Fruit fly (Drosophila melanogaster) whole organism, adult: Measurements from ENCODE around the gene CG31189.

ENCODE experiments used
- CG12768 ChIP-seq: fragments of 200-800 bp; sonication (Bioruptor generic); optimal IDR thresholded peaks from 2 replicates; lab custom pipeline; 2017; ENCODE audit warnings: missing biosample characterization, missing genetic modification characterization, mild to moderate bottlenecking, moderate library complexity, missing genetic modification reagents
- CG14711 ChIP-seq: fragments of 200-800 bp; sonication (Bioruptor generic); optimal IDR thresholded peaks from 2 replicates; lab custom pipeline; 2018; ENCODE audit warnings: missing biosample characterization, mild to moderate bottlenecking, missing genetic modification characterization, moderate library complexity
- CG5204 ChIP-seq: fragments of 200-800 bp; sonication (Bioruptor generic); optimal IDR thresholded peaks from 2 replicates; lab custom pipeline; 2016; ENCODE audit warnings: missing biosample characterization, missing genetic modification characterization
- CG7101 ChIP-seq: fragments of 200-800 bp; sonication (Bioruptor generic); optimal IDR thresholded peaks from 2 replicates; lab custom pipeline; 2018; ENCODE audit warnings: missing biosample characterization, mild to moderate bottlenecking, missing genetic modification characterization, moderate library complexity
- Hr96 ChIP-seq: fragments of 200-800 bp; sonication (Bioruptor generic); optimal IDR thresholded peaks from 2 replicates; lab custom pipeline; 2016; ENCODE audit warnings: missing biosample characterization, missing genetic modification characterization
- Mnt ChIP-seq: fragments of 200-800 bp; sonication (Bioruptor generic); optimal IDR thresholded peaks from 2 replicates; lab custom pipeline; 2016; ENCODE audit warnings: missing biosample characterization, mild to moderate bottlenecking, missing genetic modification characterization
- bab1 ChIP-seq: fragments of 200-800 bp; sonication (Bioruptor generic); optimal IDR thresholded peaks from 3 replicates; lab custom pipeline; 2019; ENCODE audit warnings: missing biosample characterization, mild to moderate bottlenecking, missing genetic modification characterization, moderate library complexity
- kay ChIP-seq: fragments of 200-800 bp; sonication (Bioruptor generic); peaks from one replicate; lab custom pipeline; 2016; ENCODE audit warnings: missing biosample characterization, missing genetic modification characterization, borderline replicate concordance
- ovo ChIP-seq: fragments of 200-800 bp; sonication (Bioruptor generic); optimal IDR thresholded peaks from 2 replicates; lab custom pipeline; 2016; ENCODE audit warnings: missing biosample characterization, missing genetic modification characterization
- pad ChIP-seq: fragments of 200-800 bp; sonication (Bioruptor generic); optimal IDR thresholded peaks from 3 replicates; lab custom pipeline; 2017; ENCODE audit warnings: missing biosample characterization, missing genetic modification characterization, mild to moderate bottlenecking, moderate library complexity, missing genetic modification reagents
- tj ChIP-seq: fragments of 200-800 bp; sonication (Bioruptor generic); optimal IDR thresholded peaks from 3 replicates; lab custom pipeline; 2017; ENCODE audit warnings: missing biosample characterization, mild to moderate bottlenecking, missing genetic modification characterization, moderate library complexity

dm6 chr3R:21022769-21023517 is 22.7 kb downstream of the CG31189 start:
- TF ChIP-seq tj (GFP tag; lab: Kevin White, UChicago) (no peak), kay (GFP tag; lab: Kevin White, UChicago) (no peak), CG14711 (no peak), ovo (GFP tag; lab: Kevin White, UChicago) (no peak), Mnt (no peak), CG7101 (tag; lab: Kevin White, UChicago) (no peak), pad (GFP tag; lab: Kevin White, UChicago) (no peak), bab1 (GFP tag; lab: Kevin White, UChicago) (no peak), Hr96 (GFP tag; lab: Kevin White, UChicago) (no peak), CG12768 (no peak), CG5204 (GFP tag; lab: Kevin White, UChicago) (no peak)
